Worm (Caenorhabditis elegans) whole organism, L4 larva: ENCODE data around the gene C01G6.4.

ENCODE experiments used
- aha-1 ChIP-seq: fragments of 150-350 bp; peaks from one replicate; lab custom pipeline; 2014; ENCODE audit warnings: missing biosample characterization, missing genetic modification characterization
- ceh-20 ChIP-seq: fragments of 200-800 bp; sonication (Bioruptor generic); IDR thresholded peaks from 2 replicates; pipeline ENCODE4 v1.3.6; 2022; ENCODE audit warnings: missing genetic modification reagents, missing genetic modification characterization, missing compliant biosample characterization
- duxl-1 ChIP-seq: sonication (generic microtip); optimal IDR thresholded peaks from 2 replicates; lab custom pipeline; 2016; ENCODE audit warnings: mild to moderate bottlenecking, missing genetic modification characterization, moderate library complexity, missing compliant biosample characterization; ENCODE audit not compliant: poor library complexity
- fkh-10 ChIP-seq: fragments of 150-350 bp; optimal IDR thresholded peaks from 2 replicates; lab custom pipeline; 2014; ENCODE audit warnings: missing biosample characterization, missing genetic modification reagents, missing genetic modification characterization
- lin-13 ChIP-seq: fragments of 150-350 bp; optimal IDR thresholded peaks from 2 replicates; lab custom pipeline; 2014; ENCODE audit warnings: missing biosample characterization, missing genetic modification reagents, missing genetic modification characterization
- mdl-1 ChIP-seq, 2 experiments: fragments of 150-350 bp in 1 of 2; sonication (generic microtip) in 1 of 2; optimal IDR thresholded peaks; 2 replicates each; lab custom pipeline; 2014 to 2017; ENCODE audit warnings: missing biosample characterization in 2 of 2, missing genetic modification characterization in 2 of 2
- tag-97 ChIP-seq: fragments of 200-800 bp; sonication (Bioruptor generic); IDR thresholded peaks from 2 replicates; pipeline ENCODE4 v1.3.6; 2022; ENCODE audit warnings: missing genetic modification characterization, missing compliant biosample characterization
- unc-62 ChIP-seq, 3 experiments: fragments of 150-350 bp in 1 of 3; sonication (generic microtip); optimal IDR thresholded peaks in 2 of 3; peaks in 1 of 3; 1 replicate in 1 of 3; 2 replicates in 2 of 3; lab custom pipeline; 2014 to 2017; ENCODE audit warnings: missing biosample characterization in 3 of 3, missing genetic modification characterization in 3 of 3, missing genetic modification reagents in 3 of 3, missing genotype in 1 of 3

- TF ChIP-seq lin-13 (GFP tag; lab: Kevin White, UChicago), result no peak
- TF ChIP-seq aha-1 (tag; lab: Kevin White, UChicago), result no peak
- TF ChIP-seq tag-97 (GFP tag; lab: Robert Waterston, UW), result no peak
- TF ChIP-seq mdl-1 (tag; optimal IDR thresholded peaks at IDR 0.05; lab: Kevin White, UChicago), result no peak
- no peak for TF ChIP-seq unc-62 (GFP tag; optimal IDR thresholded peaks at IDR 0.05 in 1 of 2; lab: Kevin White, UChicago)
- TF ChIP-seq unc-62 (tag; optimal IDR thresholded peaks at IDR 0.05; lab: Kevin White, UChicago), result no peak
- TF ChIP-seq fkh-10 (GFP tag; lab: Kevin White, UChicago), result no peak
- TF ChIP-seq duxl-1 (tag; lab: Kevin White, UChicago), result no peak
- no peak for TF ChIP-seq ceh-20 (GFP tag; lab: Robert Waterston, UW)
Observed at ce11 chrII:9241610-9242009, 31.2 kb downstream of the C01G6.4 start.
